Worm (Caenorhabditis elegans): ENCODE data around the gene lin-39.

lin-39 gene

DNA sequence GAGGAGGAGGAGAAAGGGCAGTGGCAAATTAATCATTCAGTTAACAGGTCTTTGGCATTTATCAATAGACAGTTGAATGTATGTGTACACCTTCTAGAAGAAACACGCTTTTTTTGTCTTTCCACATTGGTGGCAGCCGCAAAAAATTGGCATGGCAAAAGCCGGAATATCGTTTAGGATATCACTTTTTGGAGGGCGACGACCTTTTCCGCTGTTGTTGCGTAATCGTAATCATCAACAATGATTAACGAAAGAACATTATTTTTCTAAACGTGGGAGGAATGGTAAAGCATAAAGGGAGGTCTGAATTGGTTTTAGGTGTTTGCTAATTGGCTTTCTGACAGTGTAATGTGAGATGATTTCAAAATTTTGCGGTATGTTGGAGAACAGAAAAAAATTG, 44.5 kb downstream of the lin-39 start:
- TF ChIP-seq fkh-3 (tag; optimal IDR thresholded peaks at IDR 0.05): no peak
- no peak for TF ChIP-seq K12H6.12 (tag; optimal IDR thresholded peaks at IDR 0.05)
- TF ChIP-seq F57C9.4 (tag; optimal IDR thresholded peaks at IDR 0.05): no peak
- TF ChIP-seq B0261.1 (tag; optimal IDR thresholded peaks at IDR 0.05): no peak
- TF ChIP-seq ceh-79 (tag; optimal IDR thresholded peaks at IDR 0.05): no peak
- no peak for TF ChIP-seq hlh-26 (GFP tag; conservative IDR thresholded peaks at IDR 0.05)
- no peak for TF ChIP-seq chd-7 (tag; optimal IDR thresholded peaks at IDR 0.05)
- TF ChIP-seq T07F8.4 (tag; optimal IDR thresholded peaks at IDR 0.05): no peak
- no peak for TF ChIP-seq ztf-28 (GFP tag; IDR thresholded peaks at IDR 0.05)
- no peak for TF ChIP-seq Y95B8A.8 (GFP tag; IDR thresholded peaks at IDR 0.05)
- no peak for TF ChIP-seq let-607 (tag; optimal IDR thresholded peaks at IDR 0.05)
- no peak for TF ChIP-seq egrh-3 (GFP tag; IDR thresholded peaks at IDR 0.05)
- no peak for TF ChIP-seq rpc-1 (optimal IDR thresholded peaks at IDR 0.05)
- no peak for TF ChIP-seq rpc-1 (tag; optimal IDR thresholded peaks at IDR 0.05)
- no peak for TF ChIP-seq F22D6.2 (tag; optimal IDR thresholded peaks at IDR 0.05)
- no peak for TF ChIP-seq xnd-1 (tag; optimal IDR thresholded peaks at IDR 0.05)
- no peak for TF ChIP-seq hrde-1 (tag; optimal IDR thresholded peaks at IDR 0.05; ENCODE audit: borderline replicate concordance)
- no peak for TF ChIP-seq lin-40 (tag; optimal IDR thresholded peaks at IDR 0.05)
- no peak for TF ChIP-seq dox-1 (GFP tag; IDR thresholded peaks at IDR 0.05)
- no peak for TF ChIP-seq F49E8.2 (tag; optimal IDR thresholded peaks at IDR 0.05; ENCODE audit: insufficient read depth)

DNA sequence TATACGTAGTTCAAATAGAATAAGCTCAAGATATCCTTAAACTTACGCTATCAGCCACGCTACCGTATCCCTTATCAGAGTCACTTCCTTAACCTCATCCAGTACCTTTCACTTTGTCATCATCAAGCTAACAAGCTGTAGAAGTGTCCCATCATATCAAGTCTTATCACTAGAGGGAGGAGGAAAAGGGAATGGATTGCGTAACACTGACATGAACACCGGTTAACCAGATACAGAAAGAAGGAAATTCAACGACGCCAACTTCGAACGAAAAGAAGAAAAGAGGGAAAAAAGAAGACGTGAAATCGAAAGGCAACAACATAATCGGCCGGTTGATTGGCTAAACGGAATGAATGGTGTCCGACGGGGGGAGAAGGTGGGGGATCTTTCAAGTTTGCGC, 46.4 kb downstream of the lin-39 start:
- TF ChIP-seq aptf-2 (GFP tag; conservative IDR thresholded peaks at IDR 0.05) (no peak), lsy-27 (tag; optimal IDR thresholded peaks at IDR 0.05; ENCODE audit: borderline replicate concordance, insufficient read depth) (no peak), hrde-1 (tag; optimal IDR thresholded peaks at IDR 0.05; ENCODE audit: borderline replicate concordance) (no peak), snpc-3.4 (tag; optimal IDR thresholded peaks at IDR 0.05) (no peak), egl-44 (GFP tag; IDR thresholded peaks at IDR 0.05) (no peak), nfya-1 (tag; optimal IDR thresholded peaks at IDR 0.05; ENCODE audit: borderline replicate concordance, insufficient read depth) (no peak), ztf-25 (GFP tag; IDR thresholded peaks at IDR 0.05) (no peak), fkh-3 (tag; optimal IDR thresholded peaks at IDR 0.05) (no peak), ceh-27 (GFP tag; optimal IDR thresholded peaks at IDR 0.05) (no peak), lin-40 (tag; optimal IDR thresholded peaks at IDR 0.05) (no peak), snpc-1.3 (tag; optimal IDR thresholded peaks at IDR 0.05; ENCODE audit: insufficient read depth) (no peak), attf-3 (GFP tag; conservative IDR thresholded peaks at IDR 0.05) (no peak), T26A5.8 (tag; optimal IDR thresholded peaks at IDR 0.05) (no peak), attf-6 (GFP tag; IDR thresholded peaks at IDR 0.05) (no peak), lsl-1 (GFP tag; optimal IDR thresholded peaks at IDR 0.05) (no peak), tbx-9 (tag; optimal IDR thresholded peaks at IDR 0.05; ENCODE audit: borderline replicate concordance) (no peak), F10E7.11 (tag; optimal IDR thresholded peaks at IDR 0.05) (no peak), ztf-22 (GFP tag; optimal IDR thresholded peaks at IDR 0.05) (no peak), F23B12.7 (tag; optimal IDR thresholded peaks at IDR 0.05; ENCODE audit: insufficient read depth) (no peak)

DNA sequence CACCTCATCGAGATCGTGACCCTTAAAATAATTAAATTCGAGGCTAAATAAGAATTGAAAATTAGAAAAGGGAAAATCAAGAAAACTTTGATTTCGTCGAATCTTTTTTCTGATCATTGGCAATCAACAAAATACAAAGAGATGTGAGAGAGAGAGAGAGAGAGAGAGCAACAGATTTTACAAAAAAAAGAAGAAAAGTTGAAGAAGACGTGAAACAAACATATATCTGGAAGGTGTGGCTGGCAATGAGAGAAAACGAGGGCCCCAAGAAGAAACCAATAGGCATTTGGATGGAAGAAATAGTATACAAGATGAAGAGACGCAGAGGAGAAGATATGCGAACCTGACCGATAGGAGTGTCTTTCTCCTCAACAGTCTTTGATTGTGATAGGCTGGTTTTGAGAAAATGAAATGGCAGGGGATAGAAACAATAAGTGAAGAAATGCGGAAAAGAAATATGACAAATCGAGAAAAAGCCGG, 47.3 kb downstream of the lin-39 start, which contains the start of gene mup-4:
Gene mup-4, minus strand, starts transcription at position 51 of the 480 bp plus-strand sequence.
- TF ChIP-seq hmg-1.2 (GFP tag; IDR thresholded peaks at IDR 0.05) (peak; percentile 78), T26A5.8 (tag; optimal IDR thresholded peaks at IDR 0.05) (no peak), ZK185.1 (tag; optimal IDR thresholded peaks at IDR 0.05; ENCODE audit: poor library complexity, severe bottlenecking) (no peak), F57A8.1 (GFP tag; optimal IDR thresholded peaks at IDR 0.05) (no peak), nhr-179 (tag; optimal IDR thresholded peaks at IDR 0.05) (no peak)
